Fruit fly (Drosophila melanogaster) whole organism, wandering third instar larva: ENCODE measurements around the gene fru.

Experiments
- Abd-B ChIP-seq: fragments of >200 bp; optimal IDR thresholded peaks from 2 replicates; lab custom pipeline; 2017; ENCODE audit warnings: missing biosample characterization, missing genetic modification characterization
- CG32264 ChIP-seq: fragments of 200-800 bp; sonication (Bioruptor generic); optimal IDR thresholded peaks from 2 replicates; lab custom pipeline; 2016; ENCODE audit warnings: missing biosample characterization, missing genetic modification characterization
- CrebA ChIP-seq: fragments of 200-800 bp; sonication (Bioruptor generic); optimal IDR thresholded peaks from 2 replicates; lab custom pipeline; 2016; ENCODE audit warnings: missing biosample characterization, mild to moderate bottlenecking, missing genetic modification characterization, borderline replicate concordance
- Dfd ChIP-seq: fragments of >200 bp; optimal IDR thresholded peaks from 2 replicates; lab custom pipeline; 2017; ENCODE audit warnings: missing biosample characterization, missing genetic modification characterization
- Dif ChIP-seq: fragments of 200-275, 200-300 bp; sonication (Bioruptor generic); optimal IDR thresholded peaks from 2 replicates; lab custom pipeline; 2018; ENCODE audit warnings: missing biosample characterization, missing genetic modification characterization; ENCODE audit not compliant: partially characterized antibody
- GATAd ChIP-seq: sonication (Bioruptor generic); optimal IDR thresholded peaks from 2 replicates; lab custom pipeline; 2016; ENCODE audit warnings: missing biosample characterization, missing genetic modification characterization
- HLH106 ChIP-seq: fragments of 200-800 bp; optimal IDR thresholded peaks from 3 replicates; lab custom pipeline; 2019; ENCODE audit warnings: missing biosample characterization, mild to moderate bottlenecking, missing genetic modification characterization, moderate library complexity
- Hnf4 ChIP-seq: fragments of 200-800 bp; sonication (Bioruptor generic); optimal IDR thresholded peaks from 2 replicates; lab custom pipeline; 2016; ENCODE audit warnings: missing biosample characterization, mild to moderate bottlenecking, missing genetic modification characterization
- Hr78 ChIP-seq: fragments of >200 bp; optimal IDR thresholded peaks from 2 replicates; lab custom pipeline; 2017; ENCODE audit warnings: missing biosample characterization, missing genetic modification characterization
- Hr83 ChIP-seq: fragments of 200-300 bp; sonication (Bioruptor generic); optimal IDR thresholded peaks from 2 replicates; lab custom pipeline; 2016; ENCODE audit warnings: missing biosample characterization, mild to moderate bottlenecking, missing genetic modification characterization, moderate library complexity; ENCODE audit not compliant: poor library complexity, severe bottlenecking
- Jra ChIP-seq: sonication (Bioruptor generic); optimal IDR thresholded peaks from 2 replicates; lab custom pipeline; 2016; ENCODE audit warnings: missing biosample characterization, missing genetic modification characterization
- Mio ChIP-seq: sonication (Bioruptor generic); optimal IDR thresholded peaks from 2 replicates; lab custom pipeline; 2016; ENCODE audit warnings: missing biosample characterization, missing genetic modification characterization
- N ChIP-seq: fragments of >200 bp; optimal IDR thresholded peaks from 2 replicates; lab custom pipeline; 2018; ENCODE audit warnings: missing biosample characterization, missing external identifiers, missing genetic modification characterization
- OdsH ChIP-seq: fragments of 200-800 bp; sonication (Bioruptor generic); optimal IDR thresholded peaks from 2 replicates; lab custom pipeline; 2016; ENCODE audit warnings: missing biosample characterization, mild to moderate bottlenecking, missing genetic modification characterization
- Vsx2 ChIP-seq: fragments of 200-300, 225-300 bp; sonication (Bioruptor generic); optimal IDR thresholded peaks from 2 replicates; lab custom pipeline; 2018; ENCODE audit warnings: missing biosample characterization, missing genetic modification characterization; ENCODE audit not compliant: partially characterized antibody
- br ChIP-seq: fragments of 200-800 bp; sonication (Bioruptor generic); optimal IDR thresholded peaks from 2 replicates; lab custom pipeline; 2016; ENCODE audit warnings: missing biosample characterization, missing genetic modification characterization
- brk ChIP-seq: fragments of 200-800 bp; sonication (Bioruptor generic); optimal IDR thresholded peaks from 2 replicates; lab custom pipeline; 2016; ENCODE audit warnings: missing biosample characterization, mild to moderate bottlenecking, missing genetic modification characterization
- dl ChIP-seq, 2 experiments: fragments of 175-275, 200-275 bp in 1 of 2; fragments of 200-275 bp in 1 of 2; sonication (Bioruptor generic); optimal IDR thresholded peaks; lab custom pipeline; 2018; ENCODE audit warnings: mild to moderate bottlenecking in 2 of 2, missing biosample characterization in 2 of 2, missing genetic modification characterization in 2 of 2, moderate library complexity in 2 of 2; ENCODE audit not compliant: partially characterized antibody in 2 of 2, insufficient read depth in 1 of 2
- dsf ChIP-seq: sonication (Bioruptor generic); optimal IDR thresholded peaks from 2 replicates; lab custom pipeline; 2016; ENCODE audit warnings: missing biosample characterization, missing genetic modification characterization, borderline replicate concordance
- ey ChIP-seq: fragments of 200-800 bp; sonication (Bioruptor generic); optimal IDR thresholded peaks from 2 replicates; lab custom pipeline; 2016; ENCODE audit warnings: missing biosample characterization, missing genetic modification characterization
- foxo ChIP-seq, 2 experiments: fragments of 200-800 bp; sonication (Bioruptor generic); optimal IDR thresholded peaks; 2 replicates in 1 of 2; 3 replicates in 1 of 2; lab custom pipeline; 2016 to 2017; ENCODE audit warnings: missing biosample characterization in 2 of 2, missing genetic modification characterization in 2 of 2
- h ChIP-seq: fragments of 200-800 bp; sonication (Bioruptor generic); optimal IDR thresholded peaks from 3 replicates; lab custom pipeline; 2016; ENCODE audit warnings: missing biosample characterization, mild to moderate bottlenecking, missing genetic modification characterization
- jim ChIP-seq: fragments of 175-275, 200-325 bp; sonication (Bioruptor generic); optimal IDR thresholded peaks from 2 replicates; lab custom pipeline; 2016; ENCODE audit warnings: missing biosample characterization, mild to moderate bottlenecking, missing genetic modification characterization
- lola ChIP-seq: fragments of >200 bp; optimal IDR thresholded peaks from 2 replicates; lab custom pipeline; 2017; ENCODE audit warnings: missing biosample characterization, missing genetic modification characterization
- psq ChIP-seq: fragments of 200-800 bp; sonication (Bioruptor generic); optimal IDR thresholded peaks from 3 replicates; lab custom pipeline; 2017; ENCODE audit warnings: missing biosample characterization, mild to moderate bottlenecking, missing genetic modification characterization, moderate library complexity
- rgr ChIP-seq: fragments of 200-800 bp; sonication (Bioruptor generic); optimal IDR thresholded peaks from 3 replicates; lab custom pipeline; 2016; ENCODE audit warnings: missing biosample characterization, mild to moderate bottlenecking, missing genetic modification characterization
- sage ChIP-seq: fragments of 200-800 bp; sonication (Bioruptor generic); optimal IDR thresholded peaks from 2 replicates; lab custom pipeline; 2016; ENCODE audit warnings: missing biosample characterization, mild to moderate bottlenecking, missing genetic modification characterization
- tai ChIP-seq: sonication (Bioruptor generic); optimal IDR thresholded peaks from 2 replicates; lab custom pipeline; 2016; ENCODE audit warnings: missing biosample characterization, missing genetic modification characterization
- usp ChIP-seq: fragments of >200 bp; optimal IDR thresholded peaks from 2 replicates; lab custom pipeline; 2017; ENCODE audit warnings: missing biosample characterization, missing genetic modification characterization

The fru gene

DNA sequence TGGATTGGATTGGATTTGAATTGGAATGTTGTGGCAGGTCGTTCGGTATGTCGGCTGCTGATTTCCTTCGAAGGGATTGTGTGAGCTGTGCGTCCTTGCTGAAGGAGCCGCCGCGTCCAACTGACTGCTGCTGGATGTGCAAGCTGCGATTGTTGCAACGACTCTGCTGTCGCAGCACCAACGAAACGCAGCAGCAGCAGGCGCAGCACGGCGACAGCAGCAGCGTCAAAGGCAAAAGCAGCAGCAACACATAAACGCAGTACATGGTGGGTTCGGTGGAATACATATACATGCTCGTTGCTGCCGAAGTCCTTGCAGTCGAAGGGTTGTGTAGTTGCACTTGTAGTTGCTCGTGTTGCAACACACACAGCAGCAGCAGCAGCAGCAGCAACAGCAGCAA, at the start of gene fru:
Gene fru, minus strand, starts transcription at position 101 of the 400 bp plus-strand sequence.
- TF ChIP-seq br (GFP tag; lab: Kevin White, UChicago) (no peak), Hr78 (GFP tag; lab: Kevin White, UChicago) (no peak), Dfd (GFP tag; lab: Kevin White, UChicago) (no peak), N (GFP tag; lab: Kevin White, UChicago) (no peak), rgr (GFP tag; lab: Kevin White, UChicago) (no peak), Hr83 (GFP tag; lab: Kevin White, UChicago) (no peak), GATAd (GFP tag; lab: Kevin White, UChicago) (no peak), foxo (GFP tag; optimal IDR thresholded peaks at IDR 0.05; lab: Kevin White, UChicago) (no peak), Dif (GFP tag; lab: Kevin White, UChicago) (no peak), psq (GFP tag; lab: Kevin White, UChicago) (no peak), jim (GFP tag; lab: Kevin White, UChicago) (no peak), CG32264 (GFP tag; lab: Kevin White, UChicago) (no peak), lola (GFP tag; lab: Kevin White, UChicago) (no peak), dsf (GFP tag; lab: Kevin White, UChicago) (no peak), dl (GFP tag; optimal IDR thresholded peaks at IDR 0.05; lab: Kevin White, UChicago; ENCODE audit: insufficient read depth in 1 of 2, partially characterized antibody in 2 of 2) (no peak), ey (GFP tag; lab: Kevin White, UChicago) (no peak)

DNA sequence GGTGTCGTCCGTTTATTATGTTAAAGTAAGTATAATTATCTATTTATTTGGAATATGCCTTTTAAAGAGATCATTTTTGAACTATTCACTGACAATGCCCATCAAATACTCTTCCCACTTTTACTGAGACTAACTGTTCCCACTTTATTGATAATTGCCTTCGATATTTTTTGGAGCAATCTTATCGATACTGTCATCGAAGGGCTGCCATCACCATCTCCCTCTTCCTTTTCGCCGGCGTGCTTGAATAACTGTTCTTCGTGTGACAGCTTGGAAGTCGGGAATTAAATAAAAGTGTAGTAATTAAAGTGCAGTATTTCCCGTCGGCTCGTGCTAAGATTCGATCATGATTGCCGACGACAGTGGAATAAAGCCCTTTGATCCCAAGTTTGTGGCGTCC, 45.4 kb upstream of the fru start, which contains the start of gene qin:
Gene qin, plus strand, starts transcription at position 274 of the 400 bp plus-strand sequence.
- TF ChIP-seq sage (GFP tag; lab: Kevin White, UChicago) (no peak), Dif (GFP tag; lab: Kevin White, UChicago) (no peak)

DNA sequence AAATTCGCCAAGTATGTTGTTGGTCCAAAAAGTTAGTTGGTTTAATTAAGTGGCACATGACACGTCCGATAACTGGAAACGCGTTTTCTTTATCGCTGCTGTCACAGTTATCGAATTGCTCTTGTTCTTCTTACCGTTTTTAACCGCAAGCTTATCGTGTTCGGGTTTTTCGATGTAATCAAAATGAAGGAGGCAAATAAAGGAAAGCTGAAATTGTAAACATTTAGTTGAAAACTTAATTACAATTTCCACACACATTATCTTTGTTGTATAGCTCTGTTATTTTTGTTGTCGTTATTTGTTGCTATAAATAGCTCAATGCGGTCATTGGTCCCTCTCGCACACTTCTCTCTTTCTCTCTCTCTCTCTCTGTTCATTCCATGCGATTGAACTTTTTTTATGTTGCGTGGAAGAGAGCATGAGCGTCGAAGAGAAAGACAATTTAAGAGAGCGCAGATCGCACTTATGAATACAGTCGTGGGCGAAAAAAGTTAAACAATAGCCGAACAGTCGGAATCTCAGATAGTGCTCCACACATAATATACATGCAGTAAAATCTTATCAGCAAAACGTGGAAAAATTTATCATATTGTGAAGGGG, 40.0 kb upstream of the fru start:
- TF ChIP-seq br (GFP tag; lab: Kevin White, UChicago) (peak; percentile 1), dsf (GFP tag; lab: Kevin White, UChicago) (no peak), Vsx2 (GFP tag; lab: Kevin White, UChicago) (peak; percentile 23), Hr83 (GFP tag; lab: Kevin White, UChicago) (peak; percentile 62), Hnf4 (GFP tag; lab: Kevin White, UChicago) (peak; percentile 22), Abd-B (GFP tag; lab: Kevin White, UChicago) (no peak), usp (GFP tag; lab: Kevin White, UChicago) (no peak), N (GFP tag; lab: Kevin White, UChicago) (no peak), rgr (GFP tag; lab: Kevin White, UChicago) (peak; percentile 19), OdsH (peak; percentile 32), CrebA (GFP tag; lab: Kevin White, UChicago) (no peak), dl (GFP tag; optimal IDR thresholded peaks at IDR 0.05; lab: Kevin White, UChicago; ENCODE audit: insufficient read depth in 1 of 2, partially characterized antibody in 2 of 2) (peak; percentile 5 to 47), h (GFP tag; lab: Kevin White, UChicago) (no peak), Jra (GFP tag; lab: Kevin White, UChicago) (peak; percentile 12), Dfd (GFP tag; lab: Kevin White, UChicago) (no peak), brk (peak; percentile 20), tai (no peak), Dif (GFP tag; lab: Kevin White, UChicago) (peak; percentile 65), lola (GFP tag; lab: Kevin White, UChicago) (no peak), ey (GFP tag; lab: Kevin White, UChicago) (peak; percentile 38), foxo (GFP tag; optimal IDR thresholded peaks at IDR 0.05; lab: Kevin White, UChicago) (peak in 1 of 2 experiments; percentile 47), sage (GFP tag; lab: Kevin White, UChicago) (peak; percentile 19), Mio (GFP tag; lab: Kevin White, UChicago) (no peak), HLH106 (no peak)

DNA sequence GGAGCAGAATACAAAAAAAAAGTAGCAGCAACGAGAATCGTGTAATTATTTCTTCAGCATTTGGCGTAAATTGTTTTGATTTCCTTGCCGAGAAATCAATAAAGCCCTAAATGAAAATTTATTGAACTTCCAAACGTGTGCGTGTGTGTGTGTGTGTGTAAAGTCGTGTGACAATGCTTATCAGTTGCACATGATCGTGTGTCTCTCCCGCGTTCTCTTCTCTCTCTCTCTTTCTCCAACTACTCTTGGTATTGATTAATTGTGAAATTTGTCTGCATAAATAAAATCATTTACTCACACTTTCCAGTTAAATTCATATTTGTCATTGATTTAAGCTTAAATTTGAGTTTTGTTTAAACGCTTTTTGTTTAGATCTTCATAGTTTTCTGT, 39.2 kb upstream of the fru start:
- TF ChIP-seq Abd-B (GFP tag; lab: Kevin White, UChicago), result no peak
- no peak for TF ChIP-seq Dfd (GFP tag; lab: Kevin White, UChicago)
- TF ChIP-seq dsf (GFP tag; lab: Kevin White, UChicago), result no peak
- TF ChIP-seq Hr78 (GFP tag; lab: Kevin White, UChicago), result no peak
- no peak for TF ChIP-seq HLH106
